Worm (Caenorhabditis elegans) whole organism, mixed stage, embryonic: ENCODE measurements around the gene Y41C4A.32.

Experiments used
- M03D4.4 ChIP-seq: sonication (generic microtip); optimal IDR thresholded peaks from 2 replicates; lab custom pipeline; 2017; ENCODE audit warnings: mild to moderate bottlenecking, missing genetic modification characterization, missing compliant biosample characterization
- bed-3 ChIP-seq: fragments of 200-800 bp; sonication (Bioruptor generic); optimal IDR thresholded peaks from 3 replicates; lab custom pipeline; 2018; ENCODE audit warnings: mild to moderate bottlenecking, missing genetic modification characterization, moderate library complexity, missing compliant biosample characterization
- blmp-1 ChIP-seq: fragments of 150-350 bp; optimal IDR thresholded peaks from 2 replicates; lab custom pipeline; 2014; ENCODE audit warnings: missing biosample characterization, missing genetic modification characterization
- ceh-39 ChIP-seq: fragments of 150-350 bp; optimal IDR thresholded peaks from 2 replicates; lab custom pipeline; 2014; ENCODE audit warnings: missing biosample characterization, missing genetic modification characterization
- ceh-43 ChIP-seq: fragments of 200-800 bp; sonication (Bioruptor generic); optimal IDR thresholded peaks from 2 replicates; lab custom pipeline; 2018; ENCODE audit warnings: mild to moderate bottlenecking, missing genetic modification characterization, moderate library complexity, missing compliant biosample characterization
- ceh-83 ChIP-seq: fragments of 200-800 bp; sonication (Bioruptor generic); optimal IDR thresholded peaks from 2 replicates; lab custom pipeline; 2018; ENCODE audit warnings: mild to moderate bottlenecking, missing genetic modification characterization, missing compliant biosample characterization
- ces-1 ChIP-seq: fragments of 150-350 bp; optimal IDR thresholded peaks from 2 replicates; lab custom pipeline; 2014; ENCODE audit warnings: missing biosample characterization, missing genetic modification reagents, missing genetic modification characterization
- cnd-1 ChIP-seq: fragments of 200-800 bp; sonication (Bioruptor generic); optimal IDR thresholded peaks from 2 replicates; lab custom pipeline; 2018; ENCODE audit warnings: mild to moderate bottlenecking, missing genetic modification characterization, missing compliant biosample characterization
- drap-1 ChIP-seq: fragments of 200-800 bp; sonication (Bioruptor generic); optimal IDR thresholded peaks from 3 replicates; lab custom pipeline; 2018; ENCODE audit warnings: mild to moderate bottlenecking, missing genetic modification characterization, missing compliant biosample characterization
- elt-1 ChIP-seq: sonication (generic microtip); optimal IDR thresholded peaks from 2 replicates; lab custom pipeline; 2017; ENCODE audit warnings: missing genetic modification characterization, mild to moderate bottlenecking, missing compliant biosample characterization, antibody characterized with exemption, moderate library complexity, borderline replicate concordance; ENCODE audit not compliant: insufficient read depth
- elt-3 ChIP-seq: fragments of 150-350 bp; optimal IDR thresholded peaks from 2 replicates; lab custom pipeline; 2014; ENCODE audit warnings: missing biosample characterization, missing genetic modification characterization
- flh-1 ChIP-seq: fragments of 200-800 bp; sonication (Bioruptor generic); optimal IDR thresholded peaks from 2 replicates; lab custom pipeline; 2018; ENCODE audit warnings: mild to moderate bottlenecking, missing genetic modification characterization, moderate library complexity, missing compliant biosample characterization
- ham-2 ChIP-seq: fragments of 200-800 bp; sonication (Bioruptor generic); optimal IDR thresholded peaks from 2 replicates; lab custom pipeline; 2018; ENCODE audit warnings: mild to moderate bottlenecking, missing genetic modification characterization, missing compliant biosample characterization
- hlh-1 ChIP-seq: fragments of 150-350 bp; optimal IDR thresholded peaks from 2 replicates; lab custom pipeline; 2014; ENCODE audit warnings: missing biosample characterization, missing genetic modification reagents, missing genetic modification characterization
- lin-13 ChIP-seq: fragments of 150-350 bp; optimal IDR thresholded peaks from 2 replicates; lab custom pipeline; 2014; ENCODE audit warnings: missing biosample characterization, missing genetic modification characterization
- lsy-2 ChIP-seq: fragments of 150-350 bp; optimal IDR thresholded peaks from 2 replicates; lab custom pipeline; 2014; ENCODE audit warnings: missing biosample characterization, missing genetic modification characterization
- mab-5 ChIP-seq: fragments of 150-350 bp; optimal IDR thresholded peaks from 2 replicates; lab custom pipeline; 2014; ENCODE audit warnings: missing biosample characterization, missing genetic modification characterization
- mep-1 ChIP-seq: fragments of 150-350 bp; optimal IDR thresholded peaks from 2 replicates; lab custom pipeline; 2017; ENCODE audit warnings: missing biosample characterization, missing genetic modification reagents, missing genetic modification characterization, inconsistent platforms
- mls-2 ChIP-seq: sonication (generic microtip); optimal IDR thresholded peaks from 2 replicates; lab custom pipeline; 2016; ENCODE audit warnings: mild to moderate bottlenecking, missing genetic modification characterization, moderate library complexity, missing compliant biosample characterization
- nhr-12 ChIP-seq: fragments of 150-350 bp; optimal IDR thresholded peaks from 2 replicates; lab custom pipeline; 2014; ENCODE audit warnings: missing biosample characterization, missing genetic modification characterization
- nhr-2 ChIP-seq: fragments of 150-350 bp; optimal IDR thresholded peaks from 2 replicates; lab custom pipeline; 2014; ENCODE audit warnings: missing biosample characterization, missing genetic modification characterization
- nhr-237 ChIP-seq: fragments of 150-350 bp; optimal IDR thresholded peaks from 2 replicates; lab custom pipeline; 2014; ENCODE audit warnings: missing biosample characterization, missing genetic modification characterization
- nhr-28 ChIP-seq: fragments of 150-350 bp; optimal IDR thresholded peaks from 2 replicates; lab custom pipeline; 2014; ENCODE audit warnings: missing biosample characterization, missing genetic modification characterization
- nhr-76 ChIP-seq: sonication (generic microtip); optimal IDR thresholded peaks from 2 replicates; lab custom pipeline; 2017; ENCODE audit warnings: missing biosample characterization, missing genetic modification characterization
- pha-4 ChIP-seq: fragments of 150-350 bp; optimal IDR thresholded peaks from 2 replicates; lab custom pipeline; 2018; ENCODE audit warnings: missing biosample characterization, missing genetic modification reagents, missing genetic modification characterization
- sem-2 ChIP-seq: fragments of 200-800 bp; sonication (Bioruptor generic); optimal IDR thresholded peaks from 2 replicates; lab custom pipeline; 2018; ENCODE audit warnings: mild to moderate bottlenecking, missing genetic modification characterization, missing compliant biosample characterization
- snpc-4 ChIP-seq: fragments of 150-350 bp; optimal IDR thresholded peaks from 2 replicates; lab custom pipeline; 2014; ENCODE audit warnings: missing biosample characterization, missing genetic modification characterization
- sptf-1 ChIP-seq: sonication (generic microtip); optimal IDR thresholded peaks from 2 replicates; lab custom pipeline; 2017; ENCODE audit warnings: mild to moderate bottlenecking, missing genetic modification characterization, moderate library complexity, missing compliant biosample characterization
- tbx-8 ChIP-seq: fragments of 200-800 bp; sonication (Bioruptor generic); optimal IDR thresholded peaks from 2 replicates; lab custom pipeline; 2018; ENCODE audit warnings: mild to moderate bottlenecking, missing genetic modification characterization, moderate library complexity, missing compliant biosample characterization
- unc-120 ChIP-seq: sonication (generic microtip); optimal IDR thresholded peaks from 2 replicates; lab custom pipeline; 2017; ENCODE audit warnings: missing genetic modification characterization, missing compliant biosample characterization; ENCODE audit not compliant: poor library complexity, severe bottlenecking
- unc-39 ChIP-seq: fragments of 150-350 bp; optimal IDR thresholded peaks from 2 replicates; lab custom pipeline; 2014; ENCODE audit warnings: missing biosample characterization, missing genetic modification characterization
- unc-62 ChIP-seq: fragments of 150-350 bp; optimal IDR thresholded peaks from 2 replicates; lab custom pipeline; 2014; ENCODE audit warnings: missing biosample characterization, missing genetic modification reagents, missing genetic modification characterization
- zip-8 ChIP-seq: fragments of 150-350 bp; optimal IDR thresholded peaks from 2 replicates; lab custom pipeline; 2014; ENCODE audit warnings: missing biosample characterization, missing genetic modification characterization
- ztf-11 ChIP-seq: fragments of 150-350 bp; optimal IDR thresholded peaks from 2 replicates; lab custom pipeline; 2014; ENCODE audit warnings: missing biosample characterization, missing genetic modification characterization

Y41C4A.32 gene

ce11 chrIII:11742191-11742590 lies 20.7 kb downstream of the Y41C4A.32 start:
- no peak for TF ChIP-seq ceh-43 (GFP tag; lab: Kevin White, UChicago)
- TF ChIP-seq hlh-1: no peak
- no peak for TF ChIP-seq mab-5 (tag; lab: Kevin White, UChicago)
- no peak for TF ChIP-seq drap-1 (GFP tag; lab: Kevin White, UChicago)
- TF ChIP-seq mep-1 (tag; lab: Kevin White, UChicago): no peak
- no peak for TF ChIP-seq cnd-1
- TF ChIP-seq blmp-1 (tag; lab: Kevin White, UChicago): no peak
- TF ChIP-seq elt-3 (tag; lab: Kevin White, UChicago): no peak
- no peak for TF ChIP-seq nhr-237 (tag; lab: Kevin White, UChicago)

ce11 chrIII:11746718-11747117 lies 25.2 kb downstream of the Y41C4A.32 start, which contains the start of gene mrt-2:
Gene mrt-2 (plus strand): TSS chrIII:11746766.
- TF ChIP-seq unc-39 (tag; lab: Kevin White, UChicago) (no peak), lsy-2 (tag; lab: Kevin White, UChicago) (peak; percentile 69), tbx-8 (no peak), lin-13 (tag; lab: Kevin White, UChicago) (no peak), nhr-76 (tag; lab: Kevin White, UChicago) (no peak), bed-3 (GFP tag; lab: Kevin White, UChicago) (no peak), sptf-1 (tag; lab: Kevin White, UChicago) (peak; percentile 29), nhr-237 (tag; lab: Kevin White, UChicago) (peak; percentile 34), flh-1 (GFP tag; lab: Kevin White, UChicago) (no peak), drap-1 (GFP tag; lab: Kevin White, UChicago) (peak; percentile 2), elt-1 (tag; lab: Kevin White, UChicago) (no peak), ceh-43 (GFP tag; lab: Kevin White, UChicago) (no peak), nhr-12 (no peak), hlh-1 (peak; percentile 32), mls-2 (no peak), ztf-11 (tag; lab: Kevin White, UChicago) (no peak), cnd-1 (no peak), M03D4.4 (tag; lab: Kevin White, UChicago) (no peak), blmp-1 (tag; lab: Kevin White, UChicago) (no peak), ces-1 (GFP tag; lab: Kevin White, UChicago) (peak; percentile 53), pha-4 (peak; percentile 7), nhr-28 (no peak), mep-1 (tag; lab: Kevin White, UChicago) (peak; percentile 45), zip-8 (tag; lab: Kevin White, UChicago) (no peak), ham-2 (GFP tag; lab: Kevin White, UChicago) (no peak), mab-5 (tag; lab: Kevin White, UChicago) (no peak), snpc-4 (no peak), unc-120 (tag; lab: Kevin White, UChicago) (no peak)
- TF ChIP-seq, all 35 proteins: peak for 8

ce11 chrIII:11750232-11750631 lies 28.7 kb downstream of the Y41C4A.32 start:
- no peak for TF ChIP-seq ztf-11 (tag; lab: Kevin White, UChicago)
- no peak for TF ChIP-seq lin-13 (tag; lab: Kevin White, UChicago)
- no peak for TF ChIP-seq lsy-2 (tag; lab: Kevin White, UChicago)
- TF ChIP-seq bed-3 (GFP tag; lab: Kevin White, UChicago): no peak
- TF ChIP-seq ceh-39: no peak
- no peak for TF ChIP-seq sptf-1 (tag; lab: Kevin White, UChicago)
- TF ChIP-seq tbx-8: no peak
- no peak for TF ChIP-seq elt-3 (tag; lab: Kevin White, UChicago)
- TF ChIP-seq unc-39 (tag; lab: Kevin White, UChicago): no peak
- no peak for TF ChIP-seq elt-1 (tag; lab: Kevin White, UChicago)
- no peak for TF ChIP-seq snpc-4
- TF ChIP-seq ceh-83 (GFP tag; lab: Kevin White, UChicago): no peak
- TF ChIP-seq zip-8 (tag; lab: Kevin White, UChicago): no peak
- no peak for TF ChIP-seq blmp-1 (tag; lab: Kevin White, UChicago)
- TF ChIP-seq sem-2: no peak
- TF ChIP-seq, all 35 proteins: peak for 0

ce11 chrIII:11750817-11751216 lies 29.3 kb downstream of the Y41C4A.32 start:
- no peak for TF ChIP-seq unc-120 (tag; lab: Kevin White, UChicago)
- no peak for TF ChIP-seq sptf-1 (tag; lab: Kevin White, UChicago)
- TF ChIP-seq nhr-76 (tag; lab: Kevin White, UChicago): no peak
- no peak for TF ChIP-seq pha-4
- TF ChIP-seq unc-39 (tag; lab: Kevin White, UChicago): no peak
- no peak for TF ChIP-seq M03D4.4 (tag; lab: Kevin White, UChicago)
- no peak for TF ChIP-seq mep-1 (tag; lab: Kevin White, UChicago)
- no peak for TF ChIP-seq lin-13 (tag; lab: Kevin White, UChicago)
- TF ChIP-seq cnd-1: no peak
- no peak for TF ChIP-seq tbx-8
- no peak for TF ChIP-seq blmp-1 (tag; lab: Kevin White, UChicago)
- TF ChIP-seq nhr-2: no peak
- TF ChIP-seq mab-5 (tag; lab: Kevin White, UChicago): no peak
- TF ChIP-seq flh-1 (GFP tag; lab: Kevin White, UChicago): no peak
- no peak for TF ChIP-seq unc-62 (GFP tag; lab: Kevin White, UChicago)
- TF ChIP-seq ztf-11 (tag; lab: Kevin White, UChicago): no peak
- TF ChIP-seq ceh-83 (GFP tag; lab: Kevin White, UChicago): no peak
